Fruit fly (Drosophila melanogaster) whole organism, embryonic: ENCODE data around the gene Gr61a.

ENCODE experiments used
- Awh ChIP-seq: fragments of 200-800 bp; sonication (Bioruptor generic); IDR thresholded peaks from 2 replicates; pipeline ENCODE4, ENCODE4 v1.3.6; 2022; ENCODE audit warnings: missing biosample characterization, missing genetic modification characterization
- CG10543 ChIP-seq: fragments of 200-800 bp; sonication (Bioruptor generic); optimal IDR thresholded peaks from 3 replicates; lab custom pipeline; 2017; ENCODE audit warnings: missing biosample characterization, mild to moderate bottlenecking, missing genetic modification characterization, moderate library complexity
- CG10959 ChIP-seq: fragments of 200-800 bp; sonication (Bioruptor generic); IDR thresholded peaks from 2 replicates; pipeline ENCODE4 v1.3.6; 2022; ENCODE audit warnings: missing biosample characterization, missing genetic modification characterization
- CG11093 ChIP-seq: fragments of 200-800 bp; sonication (Bioruptor generic); IDR thresholded peaks from 3 replicates; pipeline ENCODE4 v1.3.6; 2022; ENCODE audit warnings: missing biosample characterization, missing genetic modification characterization
- CG11560 ChIP-seq: fragments of 200-800 bp; sonication (Bioruptor generic); IDR thresholded peaks from 3 replicates; pipeline ENCODE4 v1.3.6; 2022; ENCODE audit warnings: missing biosample characterization, missing genetic modification characterization
- CG11696 ChIP-seq: fragments of 200-800 bp; sonication (Bioruptor generic); IDR thresholded peaks from 2 replicates; pipeline ENCODE4 v1.3.6; 2022; ENCODE audit warnings: missing biosample characterization, missing genetic modification characterization
- CG12071 ChIP-seq: fragments of 200-800 bp; sonication (Bioruptor generic); optimal IDR thresholded peaks from 3 replicates; lab custom pipeline; 2018; ENCODE audit warnings: missing biosample characterization, mild to moderate bottlenecking, missing genetic modification characterization
- CG13775 ChIP-seq: fragments of 200-800 bp; sonication (Bioruptor generic); optimal IDR thresholded peaks from 3 replicates; lab custom pipeline; 2017; ENCODE audit warnings: missing biosample characterization, mild to moderate bottlenecking, missing genetic modification characterization
- CG13894 ChIP-seq: fragments of 200-800 bp; sonication (Bioruptor generic); optimal IDR thresholded peaks from 3 replicates; lab custom pipeline; 2018; ENCODE audit warnings: missing biosample characterization, mild to moderate bottlenecking, missing genetic modification characterization, moderate library complexity
- CG15011 ChIP-seq: fragments of 200-800 bp; sonication (Bioruptor generic); optimal IDR thresholded peaks from 3 replicates; lab custom pipeline; 2018; ENCODE audit warnings: missing biosample characterization, mild to moderate bottlenecking, missing genetic modification characterization
- CG1529 ChIP-seq: fragments of 200-800 bp; sonication (Bioruptor generic); optimal IDR thresholded peaks from 3 replicates; lab custom pipeline; 2018; ENCODE audit warnings: missing biosample characterization, missing genetic modification characterization
- CG18619 ChIP-seq: fragments of 200-800 bp; sonication (Bioruptor generic); optimal IDR thresholded peaks from 3 replicates; lab custom pipeline; 2017; ENCODE audit warnings: missing biosample characterization, mild to moderate bottlenecking, missing genetic modification characterization
- CG32767 ChIP-seq: fragments of 200-800 bp; sonication (Bioruptor generic); IDR thresholded peaks from 2 replicates; pipeline ENCODE4 v1.3.6; 2022; ENCODE audit warnings: missing biosample characterization, missing genetic modification characterization
- CG43689 ChIP-seq: fragments of 200-800 bp; sonication (Bioruptor generic); IDR thresholded peaks from 2 replicates; pipeline ENCODE4 v1.3.6; 2022; ENCODE audit warnings: missing biosample characterization, missing genetic modification characterization
- CG4820 ChIP-seq: fragments of 200-800 bp; sonication (Bioruptor generic); optimal IDR thresholded peaks from 3 replicates; lab custom pipeline; 2016; ENCODE audit warnings: missing biosample characterization, missing genetic modification characterization
- CG7987 ChIP-seq: fragments of 200-800 bp; sonication (Bioruptor generic); optimal IDR thresholded peaks from 2 replicates; lab custom pipeline; 2018; ENCODE audit warnings: missing biosample characterization, mild to moderate bottlenecking, missing genetic modification characterization, moderate library complexity
- CG9215 ChIP-seq: fragments of 200-800 bp; sonication (Bioruptor generic); IDR thresholded peaks from 2 replicates; pipeline ENCODE4 v1.3.6; 2022; ENCODE audit warnings: missing biosample characterization, missing genetic modification characterization
- CG9817 ChIP-seq: fragments of 200-800 bp; sonication (Bioruptor generic); optimal IDR thresholded peaks from 2 replicates; lab custom pipeline; 2018; ENCODE audit warnings: missing biosample characterization, mild to moderate bottlenecking, missing genetic modification characterization, moderate library complexity
- CG9876 ChIP-seq: fragments of 200-800 bp; sonication (Bioruptor generic); optimal IDR thresholded peaks from 2 replicates; lab custom pipeline; 2016; ENCODE audit warnings: missing biosample characterization, missing genetic modification characterization
- CG9932 ChIP-seq: fragments of 200-800 bp; sonication (Bioruptor generic); IDR thresholded peaks from 2 replicates; pipeline ENCODE4 v1.3.6; 2022; ENCODE audit warnings: missing biosample characterization, missing genetic modification characterization
- Deaf1 ChIP-seq: fragments of 200-800 bp; optimal IDR thresholded peaks from 3 replicates; lab custom pipeline; 2019; ENCODE audit warnings: missing biosample characterization, mild to moderate bottlenecking, missing genetic modification characterization, moderate library complexity
- Dfd ChIP-seq, 2 experiments: fragments of >200 bp; optimal IDR thresholded peaks; 2 replicates each; lab custom pipeline; 2017; ENCODE audit warnings: missing biosample characterization in 2 of 2, missing genetic modification characterization in 2 of 2
- Doc2 ChIP-seq: fragments of 200-800 bp; sonication (Bioruptor generic); IDR thresholded peaks from 2 replicates; pipeline ENCODE4 v1.3.6; 2022; ENCODE audit warnings: missing biosample characterization, missing genetic modification characterization
- Doc3 ChIP-seq: fragments of 200-800 bp; sonication (Bioruptor generic); IDR thresholded peaks from 3 replicates; pipeline ENCODE4 v1.3.6; 2022; ENCODE audit warnings: missing biosample characterization, missing genetic modification characterization; ENCODE audit not compliant: partially characterized antibody
- Dref ChIP-seq: fragments of 200-800 bp; sonication (Bioruptor generic); IDR thresholded peaks from 2 replicates; pipeline ENCODE4 v1.3.6; 2022; ENCODE audit warnings: missing biosample characterization, missing genetic modification characterization
- Hand ChIP-seq: fragments of 200-800 bp; sonication (Bioruptor generic); optimal IDR thresholded peaks from 2 replicates; lab custom pipeline; 2017; ENCODE audit warnings: mild to moderate bottlenecking, missing biosample characterization, missing genetic modification reagents, missing genetic modification characterization
- Jarid2 ChIP-seq: fragments of 200-800 bp; sonication (Bioruptor generic); optimal IDR thresholded peaks from 3 replicates; lab custom pipeline; 2017; ENCODE audit warnings: mild to moderate bottlenecking, missing biosample characterization, missing genetic modification reagents, missing genetic modification characterization
- Meics ChIP-seq: fragments of 200-800 bp; sonication (Bioruptor generic); optimal IDR thresholded peaks from 2 replicates; lab custom pipeline; 2017; ENCODE audit warnings: missing biosample characterization, mild to moderate bottlenecking, missing genetic modification characterization
- Pdp1 ChIP-seq, 2 experiments: fragments of 200-800 bp; sonication (Bioruptor generic); optimal IDR thresholded peaks; 3 replicates each; lab custom pipeline; 2016; ENCODE audit warnings: missing biosample characterization in 2 of 2, missing genetic modification characterization in 2 of 2, mild to moderate bottlenecking in 1 of 2, moderate library complexity in 1 of 2
- Ravus ChIP-seq: fragments of 200-800 bp; sonication (Bioruptor generic); IDR thresholded peaks from 2 replicates; pipeline ENCODE4 v1.3.6; 2022; ENCODE audit warnings: missing biosample characterization, missing genetic modification characterization
- Rx ChIP-seq: fragments of 200-800 bp; sonication (Bioruptor generic); IDR thresholded peaks from 2 replicates; pipeline ENCODE4 v1.3.6; 2022; ENCODE audit warnings: missing biosample characterization, missing genetic modification characterization
- ash1 ChIP-seq: fragments of 200-800 bp; sonication (Bioruptor generic); optimal IDR thresholded peaks from 2 replicates; lab custom pipeline; 2018; ENCODE audit warnings: missing biosample characterization, mild to moderate bottlenecking, missing genetic modification characterization
- bigmax ChIP-seq: fragments of 200-800 bp; sonication (Bioruptor generic); optimal IDR thresholded peaks from 2 replicates; lab custom pipeline; 2018; ENCODE audit warnings: missing biosample characterization, mild to moderate bottlenecking, missing genetic modification characterization
- croc ChIP-seq: fragments of 200-800 bp; sonication (Bioruptor generic); conservative IDR thresholded peaks from 3 replicates; pipeline ENCODE4 v1.3.6; 2022; ENCODE audit warnings: missing biosample characterization, missing genetic modification characterization
- cwo ChIP-seq: fragments of 200-800 bp; sonication (Bioruptor generic); optimal IDR thresholded peaks from 3 replicates; lab custom pipeline; 2017; ENCODE audit warnings: missing biosample characterization, missing genetic modification characterization, mild to moderate bottlenecking, moderate library complexity, missing genetic modification reagents
- disco-r ChIP-seq: fragments of 200-800 bp; sonication (Bioruptor generic); optimal IDR thresholded peaks from 2 replicates; lab custom pipeline; 2016; ENCODE audit warnings: missing biosample characterization, missing genetic modification characterization
- exex ChIP-seq: fragments of 200-800 bp; sonication (Bioruptor generic); optimal IDR thresholded peaks from 4 replicates; lab custom pipeline; 2018; ENCODE audit warnings: missing biosample characterization, mild to moderate bottlenecking, missing genetic modification characterization, moderate library complexity
- gfzf ChIP-seq: fragments of 200-800 bp; sonication (Bioruptor generic); optimal IDR thresholded peaks from 2 replicates; lab custom pipeline; 2016; ENCODE audit warnings: missing biosample characterization, mild to moderate bottlenecking, missing genetic modification characterization, moderate library complexity
- gsb ChIP-seq: fragments of 200-800 bp; sonication (Bioruptor generic); IDR thresholded peaks from 2 replicates; pipeline ENCODE4 v1.3.6; 2022; ENCODE audit warnings: missing biosample characterization, missing genetic modification characterization
- lab ChIP-seq: fragments of 200-800 bp; sonication (Bioruptor generic); optimal IDR thresholded peaks from 3 replicates; lab custom pipeline; 2017; ENCODE audit warnings: missing biosample characterization, missing genetic modification characterization, mild to moderate bottlenecking, moderate library complexity, missing genetic modification reagents
- maf-S ChIP-seq: fragments of 200-800 bp; sonication (Bioruptor generic); optimal IDR thresholded peaks from 2 replicates; lab custom pipeline; 2016; ENCODE audit warnings: missing biosample characterization, missing genetic modification characterization
- otp ChIP-seq: fragments of 200-800 bp; sonication (Bioruptor generic); IDR thresholded peaks from 3 replicates; pipeline ENCODE4, ENCODE4 v1.3.6; 2022; ENCODE audit warnings: missing biosample characterization, missing genetic modification characterization
- row ChIP-seq: fragments of 200-800 bp; sonication (Bioruptor generic); IDR thresholded peaks from 3 replicates; pipeline ENCODE4 v1.3.6; 2022; ENCODE audit warnings: missing biosample characterization, missing genetic modification characterization
- run ChIP-seq: fragments of 200-800 bp; sonication (Bioruptor generic); optimal IDR thresholded peaks from 3 replicates; lab custom pipeline; 2018; ENCODE audit warnings: missing biosample characterization, mild to moderate bottlenecking, missing genetic modification characterization
- salm ChIP-seq: fragments of 200-800 bp; sonication (Bioruptor generic); optimal IDR thresholded peaks from 2 replicates; lab custom pipeline; 2018; ENCODE audit warnings: missing biosample characterization, mild to moderate bottlenecking, missing genetic modification characterization
- sens ChIP-seq: fragments of 200-800 bp; sonication (Bioruptor generic); peaks from one replicate; lab custom pipeline; 2016; ENCODE audit warnings: missing biosample characterization, missing genetic modification characterization
- tin ChIP-seq: fragments of 200-800 bp; sonication (Bioruptor generic); optimal IDR thresholded peaks from 3 replicates; lab custom pipeline; 2016; ENCODE audit warnings: missing biosample characterization, missing genetic modification characterization
- tx ChIP-seq: fragments of 200-800 bp; sonication (Bioruptor generic); optimal IDR thresholded peaks from 2 replicates; lab custom pipeline; 2016; ENCODE audit warnings: missing biosample characterization, missing genetic modification characterization
- vfl ChIP-seq: fragments of 200-800 bp; sonication (Bioruptor generic); optimal IDR thresholded peaks from 2 replicates; lab custom pipeline; 2016; ENCODE audit warnings: missing biosample characterization, missing genetic modification characterization
- zfh1 ChIP-seq: fragments of 200-800 bp; sonication (Bioruptor generic); IDR thresholded peaks from 3 replicates; pipeline ENCODE4 v1.3.6; 2022; ENCODE audit warnings: missing biosample characterization, missing genetic modification characterization
- zfh2 ChIP-seq: fragments of 200-800 bp; sonication (Bioruptor generic); optimal IDR thresholded peaks from 2 replicates; lab custom pipeline; 2016; ENCODE audit warnings: missing biosample characterization, missing genetic modification characterization

Gene Gr61a

dm6 chr3L:851061-851460, 9.8 kb downstream of the Gr61a start, which contains the start of gene Dci (continued):
- TF ChIP-seq croc (GFP tag; lab: Robert Waterston, UW) (no peak; the same call in 1 of the 3 replicates), Pdp1 (GFP tag; optimal IDR thresholded peaks at IDR 0.05; lab: Kevin White, UChicago) (peak in 1 of 2 experiments; percentile 69), CG9932 (GFP tag; lab: Robert Waterston, UW) (peak; percentile 89), zfh2 (GFP tag; lab: Kevin White, UChicago) (peak; percentile 68), CG9876 (GFP tag; lab: Kevin White, UChicago) (peak; percentile 26), Hand (GFP tag; lab: Kevin White, UChicago) (no peak), exex (tag; lab: Kevin White, UChicago) (no peak), CG1529 (GFP tag; lab: Kevin White, UChicago) (peak; percentile 39), zfh1 (peak; percentile 54; the same call in 2 of the 3 replicates), CG10543 (GFP tag; lab: Kevin White, UChicago) (no peak), row (GFP tag; lab: Robert Waterston, UW) (peak; percentile 96), gsb (no peak; the same call in 1 of the 2 replicates), Dfd (GFP tag; optimal IDR thresholded peaks at IDR 0.05; lab: Kevin White, UChicago) (no peak), CG12071 (GFP tag; lab: Kevin White, UChicago) (no peak), CG11696 (GFP tag; lab: Robert Waterston, UW) (no peak), Dref (GFP tag; lab: Robert Waterston, UW) (peak; percentile 47), CG9215 (GFP tag; lab: Robert Waterston, UW) (peak; percentile 68), tin (GFP tag; lab: Kevin White, UChicago) (peak; percentile 56), Ravus (GFP tag; lab: Robert Waterston, UW) (peak; percentile 28), CG15011 (GFP tag; lab: Kevin White, UChicago) (no peak), cwo (GFP tag; lab: Kevin White, UChicago) (no peak), Doc3 (peak; percentile 92), CG11560 (tag; lab: Robert Waterston, UW) (no peak; the same call in 2 of the 3 replicates), vfl (GFP tag; lab: Kevin White, UChicago) (peak; percentile 35), sens (GFP tag; lab: Kevin White, UChicago) (peak; percentile 97), Rx (peak; percentile 78), salm (tag; lab: Kevin White, UChicago) (no peak), run (tag; lab: Kevin White, UChicago) (no peak), Jarid2 (GFP tag; lab: Kevin White, UChicago) (no peak), lab (no peak), CG10959 (peak; percentile 47; the same call in 1 of the 2 replicates), CG4820 (GFP tag; lab: Kevin White, UChicago) (peak; percentile 49), gfzf (GFP tag; lab: Kevin White, UChicago) (no peak), CG13894 (no peak), maf-S (peak; percentile 52), CG18619 (GFP tag; lab: Kevin White, UChicago) (peak; percentile 28), disco-r (GFP tag; lab: Kevin White, UChicago) (no peak), bigmax (GFP tag; lab: Kevin White, UChicago) (no peak), otp (GFP tag; lab: Robert Waterston, UW) (peak; percentile 48; the same call in 1 of the 3 replicates), Meics (GFP tag; lab: Kevin White, UChicago) (peak; percentile 54), CG43689 (GFP tag; lab: Robert Waterston, UW) (0 out of 2 replicates have a peak, but pooled peaks have one; percentile 16), Doc2 (GFP tag; lab: Robert Waterston, UW) (no peak), ash1 (GFP tag; lab: Kevin White, UChicago) (no peak), CG11093 (GFP tag; lab: Robert Waterston, UW) (peak; percentile 69; the same call in 2 of the 3 replicates), Deaf1 (tag; lab: Kevin White, UChicago) (no peak), CG7987 (peak; percentile 17), CG13775 (peak; percentile 79), CG9817 (tag; lab: Kevin White, UChicago) (peak; percentile 72), Awh (GFP tag; lab: Robert Waterston, UW) (peak; percentile 57), CG32767 (peak; percentile 62; the same call in 1 of the 2 replicates), tx (GFP tag; lab: Kevin White, UChicago) (peak; percentile 66)
